Worm (Caenorhabditis elegans) whole organism, early embryonic: ENCODE data around the gene trcs-1.

Source experiments
- F13C5.2 ChIP-seq: sonication (generic microtip); optimal IDR thresholded peaks from 2 replicates; lab custom pipeline; 2017; ENCODE audit warnings: mild to moderate bottlenecking, missing genetic modification characterization, inconsistent platforms, missing compliant biosample characterization
- aly-1 ChIP-seq: sonication (generic microtip); optimal IDR thresholded peaks from 2 replicates; lab custom pipeline; 2016; ENCODE audit warnings: missing genetic modification characterization, missing compliant biosample characterization
- ama-1 ChIP-seq: fragments of 150-350 bp; optimal IDR thresholded peaks from 2 replicates; lab custom pipeline; 2014
- ceh-13 ChIP-seq: fragments of 200-800 bp; sonication (Bioruptor generic); optimal IDR thresholded peaks from 2 replicates; lab custom pipeline; 2018; ENCODE audit warnings: mild to moderate bottlenecking, missing genetic modification characterization, missing compliant biosample characterization
- ceh-36 ChIP-seq: sonication (generic microtip); optimal IDR thresholded peaks from 2 replicates; lab custom pipeline; 2016; ENCODE audit warnings: missing genetic modification characterization, inconsistent platforms, missing compliant biosample characterization
- flt-1 ChIP-seq: fragments of 200-800 bp; sonication (Bioruptor generic); IDR thresholded peaks from 2 replicates; pipeline ENCODE4 v1.3.6; 2022; ENCODE audit warnings: missing genetic modification characterization, missing compliant biosample characterization
- hmg-4 ChIP-seq: fragments of 200-800 bp; sonication (Bioruptor generic); optimal IDR thresholded peaks from 2 replicates; lab custom pipeline; 2018; ENCODE audit warnings: mild to moderate bottlenecking, missing genetic modification characterization, missing compliant biosample characterization
- hnd-1 ChIP-seq: sonication (generic microtip); optimal IDR thresholded peaks from 2 replicates; lab custom pipeline; 2016; ENCODE audit warnings: missing genetic modification characterization, missing compliant biosample characterization
- pes-1 ChIP-seq: fragments of 200-800 bp; sonication (Bioruptor generic); IDR thresholded peaks from 2 replicates; pipeline ENCODE4 v1.3.6; 2022; ENCODE audit warnings: missing genetic modification reagents, missing genetic modification characterization, missing compliant biosample characterization
- scrt-1 ChIP-seq: fragments of 200-800 bp; sonication (Bioruptor generic); IDR thresholded peaks from 2 replicates; pipeline ENCODE4 v1.3.6; 2022; ENCODE audit warnings: missing genetic modification characterization, missing compliant biosample characterization
- sea-1 ChIP-seq: fragments of 200-800 bp; sonication (Bioruptor generic); conservative IDR thresholded peaks from 2 replicates; pipeline ENCODE4 v1.3.6; 2022; ENCODE audit warnings: missing genetic modification characterization, missing compliant biosample characterization

ce11 chrIV:9624275-9624674 lies 35.6 kb upstream of the trcs-1 start, which contains the start of gene W09C2.8:
- no peak for TF ChIP-seq hnd-1 (tag; lab: Kevin White, UChicago)
- TF ChIP-seq hmg-4: no peak
- no peak for TF ChIP-seq ceh-36 (tag; lab: Kevin White, UChicago)
- TF ChIP-seq ama-1 (lab: Kevin White, UChicago): no peak
- no peak for TF ChIP-seq sea-1 (GFP tag; lab: Robert Waterston, UW)
- no peak for TF ChIP-seq scrt-1
- TF ChIP-seq pes-1 (GFP tag; lab: Robert Waterston, UW): no peak
- no peak for TF ChIP-seq aly-1 (tag; lab: Kevin White, UChicago)
- TF ChIP-seq F13C5.2: no peak
- TF ChIP-seq ceh-13 (GFP tag; lab: Kevin White, UChicago): no peak
- TF ChIP-seq flt-1: no peak
